Worm (Caenorhabditis elegans): ENCODE measurements around the gene C17G10.6.

ce11 chrII:5646942-5647341, 43.8 kb upstream of the C17G10.6 start, which contains the start of gene F59E12.9:
- TF ChIP-seq unc-39 (tag; optimal IDR thresholded peaks at IDR 0.05) (no peak), pha-4 (tag; optimal IDR thresholded peaks at IDR 0.05) (no peak), flh-1 (GFP tag; optimal IDR thresholded peaks at IDR 0.05) (no peak), elt-3 (tag; optimal IDR thresholded peaks at IDR 0.05) (no peak), unc-62 (GFP tag; optimal IDR thresholded peaks at IDR 0.05) (no peak), ztf-11 (tag; optimal IDR thresholded peaks at IDR 0.05) (no peak), nhr-76 (tag; optimal IDR thresholded peaks at IDR 0.05) (no peak), ceh-39 (tag; optimal IDR thresholded peaks at IDR 0.05) (no peak), nhr-12 (tag; optimal IDR thresholded peaks at IDR 0.05) (no peak), lsy-2 (tag; optimal IDR thresholded peaks at IDR 0.05) (no peak), snpc-4 (tag; optimal IDR thresholded peaks at IDR 0.05) (no peak), nhr-28 (tag; optimal IDR thresholded peaks at IDR 0.05) (no peak)

Data from whole organism, mixed stage, embryonic.